Worm (Caenorhabditis elegans): ENCODE results near the gene C08F11.13.
"Not testable (repeated sequence)": the region's sequence is repeated elsewhere in the genome, so short reads cannot be mapped to it uniquely, and the experiment has no call there.

Gene C08F11.13

ce11 chrIV:13588544-13589043 is 21.1 kb downstream of the C08F11.13 start, which contains the start of gene sru-9:
TSS of gene sru-9 (plus strand) at chrIV:13588993.
- peak; percentile 65 for TF ChIP-seq hmg-1.2 (GFP tag; IDR thresholded peaks at IDR 0.05)
- TF ChIP-seq snpc-1.1 (tag; optimal IDR thresholded peaks at IDR 0.05; ENCODE audit: insufficient read depth): peak; percentile 25
- TF ChIP-seq snpc-4 (GFP tag; optimal IDR thresholded peaks at IDR 0.05): peak; percentile 39
- peak in 3 of 4 experiments; percentile 35 to 90 (median 78) for TF ChIP-seq snpc-4 (tag; optimal IDR thresholded peaks at IDR 0.05)
- peak; percentile 82 for TF ChIP-seq attf-6 (GFP tag; IDR thresholded peaks at IDR 0.05)

ce11 chrIV:13587175-13587574 is 22.5 kb downstream of the C08F11.13 start, which contains the start of gene Y45F10B.12:
TSS of gene Y45F10B.12 (plus strand) at chrIV:13587475.
- no peak for TF ChIP-seq him-1 (tag; optimal IDR thresholded peaks at IDR 0.05)

ce11 chrIV:13584646-13585045 is 25.0 kb downstream of the C08F11.13 start, which contains the start of gene sru-11:
TSS of gene sru-11 (plus strand) at chrIV:13584946.
- TF ChIP-seq F57A8.1 (GFP tag; optimal IDR thresholded peaks at IDR 0.05) (no peak), snpc-1.1 (tag; optimal IDR thresholded peaks at IDR 0.05; ENCODE audit: insufficient read depth) (no peak), cebp-2 (GFP tag; IDR thresholded peaks at IDR 0.05) (no peak), madf-3 (GFP tag; IDR thresholded peaks at IDR 0.05) (no peak), attf-6 (GFP tag; IDR thresholded peaks at IDR 0.05) (no peak), rec-8 (tag; optimal IDR thresholded peaks at IDR 0.05) (no peak), F52B5.7 (tag; optimal IDR thresholded peaks at IDR 0.05) (no peak), cebp-1 (GFP tag; IDR thresholded peaks at IDR 0.05) (no peak), cebp-1 (tag; optimal IDR thresholded peaks at IDR 0.05) (no peak), bed-2 (GFP tag; IDR thresholded peaks at IDR 0.05) (no peak), madf-6 (GFP tag; IDR thresholded peaks at IDR 0.05) (no peak), bed-1 (GFP tag; IDR thresholded peaks at IDR 0.05) (no peak), sea-2 (GFP tag; IDR thresholded peaks at IDR 0.05) (no peak), zim-3 (tag; optimal IDR thresholded peaks at IDR 0.05) (no peak)

ce11 chrIV:13582909-13583308 is 26.8 kb downstream of the C08F11.13 start, which contains the start of gene sru-12:
TSS of gene sru-12 (plus strand) at chrIV:13583209.
- no peak for TF ChIP-seq C06A6.2 (GFP tag; conservative IDR thresholded peaks at IDR 0.05)

ce11 chrIV:13578953-13579352 is 30.7 kb downstream of the C08F11.13 start, which contains the start of gene sru-16:
TSS of gene sru-16 (plus strand) at chrIV:13579253.
- not testable (repeated sequence) for TF ChIP-seq bed-1 (GFP tag; IDR thresholded peaks at IDR 0.05); aptf-3 (GFP tag; IDR thresholded peaks at IDR 0.05); dpl-1 (GFP tag; optimal IDR thresholded peaks at IDR 0.05)

- not testable (repeated sequence) for TF ChIP-seq ceh-58 (GFP tag; IDR thresholded peaks at IDR 0.05); lin-54 (GFP tag; optimal IDR thresholded peaks at IDR 0.05); ceh-40 (GFP tag; IDR thresholded peaks at IDR 0.05)
These were observed 31.5 kb downstream of the C08F11.13 start, which contains the start of gene Y45F10B.8 for ce11 chrIV:13578174-13578573. TSS of gene Y45F10B.8 (minus strand) at chrIV:13578274.

- no peak for TF ChIP-seq dox-1 (GFP tag; IDR thresholded peaks at IDR 0.05)
- TF ChIP-seq mxl-1 (tag; optimal IDR thresholded peaks at IDR 0.05): no peak
- no peak for TF ChIP-seq nhr-27 (tag; optimal IDR thresholded peaks at IDR 0.05)
- TF ChIP-seq athp-1 (tag; optimal IDR thresholded peaks at IDR 0.05): no peak
- no peak for TF ChIP-seq nhr-80 (tag; optimal IDR thresholded peaks at IDR 0.05)
- no peak for TF ChIP-seq ceh-91 (GFP tag; IDR thresholded peaks at IDR 0.05)
- no peak for TF ChIP-seq unc-62 (GFP tag; optimal IDR thresholded peaks at IDR 0.05)
- no peak for TF ChIP-seq F57A8.1 (GFP tag; optimal IDR thresholded peaks at IDR 0.05)
- no peak for TF ChIP-seq bed-1 (GFP tag; IDR thresholded peaks at IDR 0.05)
- TF ChIP-seq B0019.2 (GFP tag; conservative IDR thresholded peaks at IDR 0.05): no peak
- no peak for TF ChIP-seq egrh-3 (GFP tag; IDR thresholded peaks at IDR 0.05)
- TF ChIP-seq ztf-28 (GFP tag; IDR thresholded peaks at IDR 0.05): no peak
- no peak for TF ChIP-seq attf-5 (GFP tag; optimal IDR thresholded peaks at IDR 0.05)
- TF ChIP-seq F55B11.4 (tag; optimal IDR thresholded peaks at IDR 0.05; ENCODE audit: borderline replicate concordance, insufficient read depth): no peak
- no peak for TF ChIP-seq him-1 (tag; optimal IDR thresholded peaks at IDR 0.05)
These were observed 34.0 kb downstream of the C08F11.13 start for ce11 chrIV:13575673-13576072.

Data from whole organism, young adult.